Worm (Caenorhabditis elegans) whole organism, L3 larva: ENCODE results near the gene aptf-3.

Source experiments
- R02D3.7 ChIP-seq: fragments of 150-350 bp; optimal IDR thresholded peaks from 2 replicates; lab custom pipeline; 2014; ENCODE audit warnings: missing biosample characterization, missing genetic modification characterization
- aly-2 ChIP-seq: fragments of 150-350 bp; optimal IDR thresholded peaks from 2 replicates; lab custom pipeline; 2014; ENCODE audit warnings: missing biosample characterization, missing genetic modification characterization
- ceh-82 ChIP-seq: fragments of 150-350 bp; optimal IDR thresholded peaks from 2 replicates; lab custom pipeline; 2014; ENCODE audit warnings: missing biosample characterization, missing genetic modification characterization
- elt-2 ChIP-seq: sonication (generic microtip); optimal IDR thresholded peaks from 2 replicates; lab custom pipeline; 2016; ENCODE audit warnings: missing genetic modification reagents, mild to moderate bottlenecking, missing genetic modification characterization, missing compliant biosample characterization
- jun-1 ChIP-seq: fragments of 150-350 bp; optimal IDR thresholded peaks from 2 replicates; lab custom pipeline; 2014; ENCODE audit warnings: missing biosample characterization, missing genetic modification reagents, missing genetic modification characterization
- nhr-12 ChIP-seq: fragments of 150-350 bp; optimal IDR thresholded peaks from 2 replicates; lab custom pipeline; 2014; ENCODE audit warnings: missing biosample characterization, missing genetic modification characterization
- unc-62 ChIP-seq: fragments of 150-350 bp; sonication (generic microtip); optimal IDR thresholded peaks from 4 replicates; lab custom pipeline; 2014; ENCODE audit warnings: missing biosample characterization, missing genetic modification reagents, missing genetic modification characterization

- TF ChIP-seq elt-2 (tag; lab: Kevin White, UChicago), result no peak
- no peak for TF ChIP-seq unc-62 (GFP tag; lab: Kevin White, UChicago)
- no peak for TF ChIP-seq nhr-12
- TF ChIP-seq aly-2, result no peak
- TF ChIP-seq jun-1 (tag; lab: Kevin White, UChicago), result no peak
- TF ChIP-seq ceh-82 (tag; lab: Kevin White, UChicago), result no peak
- no peak for TF ChIP-seq R02D3.7
These were observed 12.6 kb downstream of the aptf-3 start, which contains the start of gene F28C6.8 for ce11 chrII:8606549-8606948.
